Fruit fly (Drosophila melanogaster) whole organism, prepupa: ENCODE data around the gene Sec23.

Experiments used
- Blimp-1 ChIP-seq: fragments of 200-800 bp; sonication (Bioruptor generic); optimal IDR thresholded peaks from 3 replicates; lab custom pipeline; 2017; ENCODE audit warnings: missing biosample characterization, missing genetic modification characterization, mild to moderate bottlenecking, moderate library complexity, missing genetic modification reagents
- CG6276 ChIP-seq: fragments of 200-800 bp; sonication (Bioruptor generic); optimal IDR thresholded peaks from 2 replicates; lab custom pipeline; 2017; ENCODE audit warnings: missing biosample characterization, mild to moderate bottlenecking, missing genetic modification characterization
- CG7368 ChIP-seq: fragments of 200-800 bp; sonication (Bioruptor generic); optimal IDR thresholded peaks from 3 replicates; lab custom pipeline; 2016; ENCODE audit warnings: missing biosample characterization, missing genetic modification characterization
- Sox102F ChIP-seq: fragments of 200-800 bp; sonication (Bioruptor generic); optimal IDR thresholded peaks from 2 replicates; lab custom pipeline; 2016; ENCODE audit warnings: missing biosample characterization, mild to moderate bottlenecking, missing genetic modification characterization
- achi ChIP-seq: fragments of 200-800 bp; sonication (Bioruptor generic); optimal IDR thresholded peaks from 3 replicates; lab custom pipeline; 2016; ENCODE audit warnings: missing biosample characterization, missing genetic modification characterization
- acj6 ChIP-seq: fragments of 200-800 bp; sonication (Bioruptor generic); optimal IDR thresholded peaks from 3 replicates; lab custom pipeline; 2016; ENCODE audit warnings: missing biosample characterization, missing genetic modification characterization
- dac ChIP-seq: fragments of 200-800 bp; sonication (Bioruptor generic); optimal IDR thresholded peaks from 2 replicates; lab custom pipeline; 2017; ENCODE audit warnings: missing biosample characterization, mild to moderate bottlenecking, missing genetic modification characterization
- svp ChIP-seq: fragments of 200-800 bp; sonication (Bioruptor generic); peaks from one replicate; lab custom pipeline; 2016; ENCODE audit warnings: missing biosample characterization, missing genetic modification characterization

DNA sequence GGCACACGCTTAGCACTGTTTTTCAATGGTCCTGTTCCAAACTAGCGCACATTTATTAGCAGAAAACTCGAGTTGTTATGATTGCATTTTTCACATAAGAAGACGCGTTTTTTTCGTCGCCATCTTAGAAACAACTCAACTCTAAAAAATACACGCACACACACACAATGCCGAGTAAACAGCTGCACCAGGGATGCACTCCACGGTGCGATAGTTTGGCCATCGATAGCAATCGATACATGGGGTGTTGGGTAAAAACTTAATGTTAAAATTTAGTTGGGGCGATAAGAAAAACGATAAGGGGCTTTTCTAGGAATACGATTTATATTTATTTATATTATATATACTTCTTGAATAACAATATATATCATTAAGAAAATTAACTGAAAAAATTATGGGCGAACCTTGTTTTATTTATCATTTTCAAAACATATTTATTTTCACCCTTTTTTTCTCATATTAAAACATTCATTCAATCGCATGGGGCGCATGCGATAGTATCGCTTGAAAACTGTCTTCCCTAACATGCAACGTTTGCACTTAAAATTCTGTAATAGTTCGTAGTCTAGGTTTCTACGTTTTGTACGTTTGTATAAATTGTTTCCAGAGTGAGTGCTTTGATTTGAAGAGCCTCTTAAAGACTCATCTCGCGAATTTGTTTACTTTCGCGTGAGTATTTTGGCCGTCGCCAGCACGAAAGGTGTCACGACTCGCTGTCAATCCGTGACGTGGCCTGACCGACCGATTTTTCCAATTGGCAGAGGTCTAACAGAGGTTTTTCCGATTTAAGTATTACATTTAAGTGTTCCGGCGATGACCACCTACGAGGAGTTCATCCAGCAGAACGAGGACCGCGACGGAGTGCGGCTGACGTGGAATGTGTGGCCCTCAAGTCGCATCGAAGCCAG lies at the start of gene Sec23, which contains the start of gene MTA1-like:
- TF ChIP-seq CG6276 (GFP tag; lab: Kevin White, UChicago), result no peak
- no peak for TF ChIP-seq Blimp-1 (GFP tag; lab: Kevin White, UChicago)
- peak; percentile 63 for TF ChIP-seq achi (GFP tag; lab: Kevin White, UChicago)
- TF ChIP-seq Sox102F (GFP tag; lab: Kevin White, UChicago), result peak; percentile 58
- TF ChIP-seq dac (GFP tag; lab: Kevin White, UChicago), result no peak
- peak; percentile 88 for TF ChIP-seq svp
- TF ChIP-seq CG7368 (GFP tag; lab: Kevin White, UChicago), result no peak
- peak; percentile 80 for TF ChIP-seq acj6
